Worm (Caenorhabditis elegans): Measurements from ENCODE around the gene got-1.2.

ce11 chrX:16792700-16793176, at the start of gene got-1.2:
- no peak for TF ChIP-seq fos-1 (tag; optimal IDR thresholded peaks at IDR 0.05)
- TF ChIP-seq ceh-82 (tag; optimal IDR thresholded peaks at IDR 0.05): no peak
- TF ChIP-seq sox-4 (tag; optimal IDR thresholded peaks at IDR 0.05): no peak
- no peak for TF ChIP-seq alr-1 (tag; optimal IDR thresholded peaks at IDR 0.05; ENCODE audit: borderline replicate concordance)
- TF ChIP-seq efl-1 (optimal IDR thresholded peaks at IDR 0.05): no peak
- peak in 1 of 2 experiments; percentile 75 for TF ChIP-seq efl-1 (GFP tag; optimal IDR thresholded peaks at IDR 0.05 in 1 of 2)
- TF ChIP-seq egl-27 (tag; optimal IDR thresholded peaks at IDR 0.05): no peak
- TF ChIP-seq snu-23 (GFP tag; optimal IDR thresholded peaks at IDR 0.05): no peak
- TF ChIP-seq swsn-7 (tag; optimal IDR thresholded peaks at IDR 0.05): no peak
- no peak for TF ChIP-seq nhr-237 (tag; optimal IDR thresholded peaks at IDR 0.05)
- TF ChIP-seq pqm-1 (tag; optimal IDR thresholded peaks at IDR 0.05): no peak
- TF ChIP-seq ama-1 (optimal IDR thresholded peaks at IDR 0.05): no peak
- no peak for TF ChIP-seq unc-130 (tag; optimal IDR thresholded peaks at IDR 0.05)

All from whole organism, L1 larva.